Worm (Caenorhabditis elegans): ENCODE results near the gene C27A2.7.

DNA sequence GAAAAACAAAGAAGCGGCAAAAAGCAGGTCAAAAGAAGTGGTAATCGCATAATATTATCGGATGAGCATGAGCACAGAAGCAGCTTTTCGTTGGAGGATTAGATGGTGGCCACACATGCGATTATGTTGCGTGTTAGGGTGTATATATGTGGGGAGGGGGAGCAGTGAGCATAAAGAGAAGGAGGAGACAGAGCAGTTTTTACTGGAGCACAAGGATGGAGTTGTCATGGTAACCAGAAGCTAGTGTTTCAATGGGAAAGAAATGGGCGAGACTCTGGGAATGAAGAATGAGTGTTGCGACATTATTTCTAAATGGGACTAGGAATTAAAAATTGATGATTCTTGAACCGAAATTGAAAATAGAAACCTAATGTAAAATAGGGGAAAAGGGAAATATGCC lies 3.2 kb downstream of the C27A2.7 start, which contains the start of gene C27A2.8:
- no peak for TF ChIP-seq tra-4 (tag; optimal IDR thresholded peaks at IDR 0.05)
- no peak for TF ChIP-seq ama-1 (optimal IDR thresholded peaks at IDR 0.05)
- no peak for TF ChIP-seq B0310.2 (tag; optimal IDR thresholded peaks at IDR 0.05)
- no peak for TF ChIP-seq ceh-13 (GFP tag; optimal IDR thresholded peaks at IDR 0.05)
- no peak for TF ChIP-seq flt-1 (GFP tag; IDR thresholded peaks at IDR 0.05)
- no peak for TF ChIP-seq hnd-1 (tag; optimal IDR thresholded peaks at IDR 0.05)
- TF ChIP-seq ets-7 (tag; optimal IDR thresholded peaks at IDR 0.05) = no peak
- TF ChIP-seq F13C5.2 (tag; optimal IDR thresholded peaks at IDR 0.05) = no peak
- no peak for TF ChIP-seq sea-1 (GFP tag; conservative IDR thresholded peaks at IDR 0.05)
- TF ChIP-seq aly-1 (tag; optimal IDR thresholded peaks at IDR 0.05) = peak; percentile 10
- no peak for TF ChIP-seq ceh-36 (tag; optimal IDR thresholded peaks at IDR 0.05)
- TF ChIP-seq tbx-11 (GFP tag; IDR thresholded peaks at IDR 0.05) = no peak
- no peak for TF ChIP-seq hmbx-1 (tag; optimal IDR thresholded peaks at IDR 0.05)
- no peak for TF ChIP-seq hmg-4 (GFP tag; optimal IDR thresholded peaks at IDR 0.05)
